Fruit fly (Drosophila melanogaster) whole organism: ENCODE data around the gene CG10863.

ENCODE experiments used
- Dll ChIP-seq: fragments of >200 bp; optimal IDR thresholded peaks from 2 replicates; lab custom pipeline; 2017
- EcR ChIP-seq, 2 experiments: fragments of >200 bp; optimal IDR thresholded peaks; 2 replicates each; lab custom pipeline; 2017; ENCODE audit warnings: missing biosample characterization in 2 of 2, missing genetic modification characterization in 2 of 2, missing genetic modification reagents in 2 of 2
- pan ChIP-seq: fragments of >200 bp; optimal IDR thresholded peaks from 2 replicates; lab custom pipeline; 2017
- psq ChIP-seq: fragments of >200 bp; optimal IDR thresholded peaks from 2 replicates; lab custom pipeline; 2017
- usp ChIP-seq: fragments of >200 bp; optimal IDR thresholded peaks from 2 replicates; lab custom pipeline; 2017; ENCODE audit warnings: missing biosample characterization, missing genetic modification characterization, mixed read lengths

DNA sequence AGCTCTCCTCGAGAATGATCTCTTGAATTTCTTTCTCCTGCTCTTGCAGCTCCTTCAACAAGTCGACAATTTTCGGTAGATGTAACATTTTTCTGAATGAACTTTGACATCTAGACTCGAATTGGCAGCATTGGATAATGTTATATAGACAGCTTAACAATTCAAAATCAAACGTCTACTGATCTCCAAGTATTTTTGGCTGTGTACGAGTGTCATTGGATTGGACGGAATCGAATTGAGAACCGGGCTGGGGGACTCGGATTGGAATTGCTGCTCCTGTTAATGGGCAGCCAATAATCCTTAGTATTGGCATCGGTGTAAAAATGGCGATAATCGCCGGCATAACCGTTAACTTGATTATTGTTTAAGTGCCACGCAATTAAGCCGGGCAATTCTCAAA, 6.9 kb upstream of the CG10863 start, which contains the start of gene CG14983:
- TF ChIP-seq pan (lab: Kevin White, UChicago) (no peak), psq (lab: Kevin White, UChicago) (no peak), EcR (GFP tag; optimal IDR thresholded peaks at IDR 0.05; lab: Kevin White, UChicago) (no peak), Dll (lab: Kevin White, UChicago) (no peak), usp (GFP tag; lab: Kevin White, UChicago) (no peak)
